Worm (Caenorhabditis elegans) whole organism, L1 larva: ENCODE data around the gene faxc-2.

Experiments used
- aha-1 ChIP-seq: fragments of 150-350 bp; optimal IDR thresholded peaks from 2 replicates; lab custom pipeline; 2014; ENCODE audit warnings: missing biosample characterization, missing genetic modification characterization
- alr-1 ChIP-seq: fragments of 200-800 bp; sonication (Bioruptor generic); optimal IDR thresholded peaks from 2 replicates; lab custom pipeline; 2018; ENCODE audit warnings: borderline replicate concordance, mild to moderate bottlenecking, missing genetic modification characterization, missing compliant biosample characterization
- blmp-1 ChIP-seq: fragments of 150-350 bp; optimal IDR thresholded peaks from 2 replicates; lab custom pipeline; 2014; ENCODE audit warnings: missing biosample characterization, missing genetic modification characterization
- ceh-8 ChIP-seq: fragments of 200-800 bp; sonication (Bioruptor generic); optimal IDR thresholded peaks from 2 replicates; lab custom pipeline; 2018; ENCODE audit warnings: mild to moderate bottlenecking, missing genetic modification characterization, moderate library complexity, missing compliant biosample characterization
- ceh-82 ChIP-seq, 3 experiments: fragments of 150-350 bp in 1 of 3; sonication (generic microtip) in 2 of 3; optimal IDR thresholded peaks; 2 replicates each; lab custom pipeline; 2014 to 2017; ENCODE audit warnings: missing biosample characterization in 3 of 3, missing genetic modification characterization in 3 of 3
- dpl-1 ChIP-seq, 3 experiments: fragments of 150-350 bp in 2 of 3; sonication (generic microtip) in 1 of 3; optimal IDR thresholded peaks; 2 replicates each; lab custom pipeline; 2014 to 2017; ENCODE audit warnings: missing biosample characterization in 3 of 3, missing genetic modification characterization in 3 of 3, missing genetic modification reagents in 3 of 3
- efl-1 ChIP-seq, 4 experiments: fragments of 150-350 bp; optimal IDR thresholded peaks in 3 of 4; peaks in 1 of 4; 1 replicate in 1 of 4; 2 replicates in 3 of 4; lab custom pipeline; 2014; ENCODE audit warnings: missing biosample characterization in 2 of 4, missing genetic modification characterization in 2 of 4, missing genetic modification reagents in 2 of 4
- elt-2 ChIP-seq: sonication (generic microtip); optimal IDR thresholded peaks from 2 replicates; lab custom pipeline; 2016; ENCODE audit warnings: missing genetic modification characterization, mild to moderate bottlenecking, inconsistent platforms, missing compliant biosample characterization, missing genetic modification reagents
- fkh-10 ChIP-seq: sonication (generic microtip); optimal IDR thresholded peaks from 2 replicates; lab custom pipeline; 2017; ENCODE audit warnings: missing biosample characterization, missing genetic modification reagents, missing genetic modification characterization
- grh-1 ChIP-seq: fragments of 200-800 bp; sonication (Bioruptor generic); IDR thresholded peaks from 2 replicates; pipeline ENCODE4 v1.3.6; 2022; ENCODE audit warnings: missing genetic modification reagents, missing genetic modification characterization, missing compliant biosample characterization
- hlh-17 ChIP-seq: fragments of 200-800 bp; sonication (Bioruptor generic); optimal IDR thresholded peaks from 2 replicates; lab custom pipeline; 2018; ENCODE audit warnings: missing genetic modification characterization, mild to moderate bottlenecking, missing compliant biosample characterization, moderate library complexity, borderline replicate concordance
- hpl-2 ChIP-seq: fragments of 150-350 bp; optimal IDR thresholded peaks from 2 replicates; lab custom pipeline; 2014; ENCODE audit warnings: missing biosample characterization, missing genetic modification reagents, missing genetic modification characterization
- irx-1 ChIP-seq: sonication (generic microtip); optimal IDR thresholded peaks from 2 replicates; lab custom pipeline; 2016; ENCODE audit warnings: missing genetic modification characterization, missing compliant biosample characterization
- isw-1 ChIP-seq: fragments of 200-800 bp; sonication (Bioruptor generic); IDR thresholded peaks from 2 replicates; pipeline ENCODE4 v1.3.6; 2022; ENCODE audit warnings: missing genetic modification characterization, missing compliant biosample characterization
- lin-15B ChIP-seq: fragments of 150-350 bp; sonication (generic microtip); optimal IDR thresholded peaks from 3 replicates; lab custom pipeline; 2014; ENCODE audit warnings: missing biosample characterization, missing genetic modification characterization
- lin-35 ChIP-seq, 2 experiments: fragments of 150-350 bp; optimal IDR thresholded peaks; 2 replicates each; lab custom pipeline; 2014; ENCODE audit warnings: missing biosample characterization in 2 of 2, missing genetic modification characterization in 2 of 2, missing genetic modification reagents in 2 of 2
- lir-3 ChIP-seq: sonication (generic microtip); optimal IDR thresholded peaks from 2 replicates; lab custom pipeline; 2016; ENCODE audit warnings: mild to moderate bottlenecking, missing genetic modification characterization, moderate library complexity, missing compliant biosample characterization; ENCODE audit not compliant: poor library complexity
- mab-9 ChIP-seq: fragments of 200-800 bp; sonication (Bioruptor generic); IDR thresholded peaks from 2 replicates; pipeline ENCODE4 v1.3.6; 2022; ENCODE audit warnings: missing genetic modification reagents, missing genetic modification characterization, missing compliant biosample characterization
- mep-1 ChIP-seq: fragments of 150-350 bp; optimal IDR thresholded peaks from 2 replicates; lab custom pipeline; 2014; ENCODE audit warnings: missing biosample characterization, missing genetic modification characterization
- nhr-28 ChIP-seq: fragments of 150-350 bp; optimal IDR thresholded peaks from 2 replicates; lab custom pipeline; 2014; ENCODE audit warnings: missing biosample characterization, missing genetic modification characterization
- nhr-47 ChIP-seq: sonication (generic microtip); optimal IDR thresholded peaks from 2 replicates; lab custom pipeline; 2016; ENCODE audit warnings: mild to moderate bottlenecking, missing genetic modification characterization, moderate library complexity, missing compliant biosample characterization
- nhr-84 ChIP-seq: sonication (generic microtip); optimal IDR thresholded peaks from 2 replicates; lab custom pipeline; 2017; ENCODE audit warnings: missing biosample characterization, missing genetic modification characterization
- nhr-85 ChIP-seq: sonication (generic microtip); peaks from one replicate; lab custom pipeline; 2016; ENCODE audit warnings: missing genetic modification characterization, inconsistent platforms, missing compliant biosample characterization
- pax-3 ChIP-seq: fragments of 200-800 bp; sonication (Bioruptor generic); optimal IDR thresholded peaks from 2 replicates; lab custom pipeline; 2018; ENCODE audit warnings: mild to moderate bottlenecking, missing genetic modification characterization, moderate library complexity, missing compliant biosample characterization
- rnt-1 ChIP-seq: sonication (generic microtip); optimal IDR thresholded peaks from 2 replicates; lab custom pipeline; 2016; ENCODE audit warnings: mild to moderate bottlenecking, missing genetic modification characterization, moderate library complexity, missing compliant biosample characterization
- snu-23 ChIP-seq: sonication (generic microtip); optimal IDR thresholded peaks from 2 replicates; lab custom pipeline; 2016; ENCODE audit warnings: missing genetic modification characterization, missing compliant biosample characterization
- tbx-2 ChIP-seq: sonication (generic microtip); optimal IDR thresholded peaks from 2 replicates; lab custom pipeline; 2016; ENCODE audit warnings: missing genetic modification characterization, missing compliant biosample characterization
- unc-30 ChIP-seq: sonication (generic microtip); optimal IDR thresholded peaks from 2 replicates; lab custom pipeline; 2017; ENCODE audit warnings: missing biosample characterization, missing genetic modification characterization
- unc-86 ChIP-seq: sonication (generic microtip); optimal IDR thresholded peaks from 2 replicates; lab custom pipeline; 2016; ENCODE audit warnings: missing genetic modification characterization, missing compliant biosample characterization
- ztf-11 ChIP-seq, 2 experiments: sonication (generic microtip); optimal IDR thresholded peaks; 2 replicates each; lab custom pipeline; 2016 to 2017; ENCODE audit warnings: missing genetic modification characterization in 2 of 2, missing biosample characterization in 1 of 2, missing compliant biosample characterization in 1 of 2

faxc-2 gene

DNA sequence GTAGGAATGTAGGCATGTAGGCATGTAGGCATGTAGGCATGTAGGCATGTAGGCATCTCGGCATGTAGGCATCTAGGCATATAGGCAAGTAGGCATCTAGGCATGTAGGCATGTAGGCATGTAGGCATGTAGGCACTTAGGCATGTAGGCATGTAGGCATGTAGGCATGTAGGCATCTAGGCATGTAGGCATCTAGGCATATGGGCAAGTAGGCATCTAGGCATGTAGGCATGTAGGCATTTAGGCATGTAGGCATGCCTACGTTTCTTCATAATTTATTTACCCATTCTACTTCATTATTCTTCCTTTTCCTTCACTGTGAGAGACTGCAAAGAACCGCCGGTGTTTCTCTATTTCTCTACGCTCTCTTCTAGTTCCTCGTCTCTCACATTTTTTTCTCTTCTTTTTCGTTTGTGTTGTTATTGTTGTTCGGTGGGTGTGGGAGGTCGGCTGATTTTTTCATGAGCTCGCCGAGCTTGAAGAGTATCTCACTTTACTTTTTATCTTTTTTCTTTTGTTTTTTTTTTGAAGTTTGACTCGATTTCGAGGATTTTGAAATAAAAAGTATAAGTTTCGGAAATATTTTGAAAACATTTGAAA is 4.7 kb upstream of the faxc-2 start (continued):
- TF ChIP-seq unc-86 (tag; lab: Kevin White, UChicago) = peak; percentile 19
- TF ChIP-seq dpl-1 (GFP tag; optimal IDR thresholded peaks at IDR 0.05; lab: Kevin White, UChicago) = peak in 1 of 3 experiments; percentile 4

DNA sequence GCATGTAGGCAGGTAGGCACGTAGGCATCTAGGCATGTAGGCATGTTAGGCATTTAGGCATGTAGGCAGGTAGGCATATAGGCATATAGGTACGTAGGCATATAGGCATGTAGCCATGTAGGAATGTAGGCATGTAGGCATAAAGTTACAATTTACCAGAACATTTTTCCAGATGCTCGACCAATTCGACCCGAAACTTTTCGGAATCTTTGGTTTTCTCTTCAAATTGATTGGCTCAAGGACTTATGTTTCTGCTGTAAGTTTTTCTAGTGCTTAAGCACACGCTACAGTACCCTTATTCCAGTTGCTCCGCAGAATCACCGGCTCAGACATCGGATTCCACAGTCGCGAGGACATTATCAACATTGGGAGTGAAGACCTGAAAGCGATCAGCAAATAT is 1.1 kb downstream of the faxc-2 start:
- TF ChIP-seq blmp-1 (tag; lab: Kevin White, UChicago) (no peak), hpl-2 (GFP tag; lab: Kevin White, UChicago) (no peak), alr-1 (no peak), isw-1 (GFP tag; lab: Robert Waterston, UW) (no peak), elt-2 (no peak), pax-3 (tag; lab: Kevin White, UChicago) (no peak)

DNA sequence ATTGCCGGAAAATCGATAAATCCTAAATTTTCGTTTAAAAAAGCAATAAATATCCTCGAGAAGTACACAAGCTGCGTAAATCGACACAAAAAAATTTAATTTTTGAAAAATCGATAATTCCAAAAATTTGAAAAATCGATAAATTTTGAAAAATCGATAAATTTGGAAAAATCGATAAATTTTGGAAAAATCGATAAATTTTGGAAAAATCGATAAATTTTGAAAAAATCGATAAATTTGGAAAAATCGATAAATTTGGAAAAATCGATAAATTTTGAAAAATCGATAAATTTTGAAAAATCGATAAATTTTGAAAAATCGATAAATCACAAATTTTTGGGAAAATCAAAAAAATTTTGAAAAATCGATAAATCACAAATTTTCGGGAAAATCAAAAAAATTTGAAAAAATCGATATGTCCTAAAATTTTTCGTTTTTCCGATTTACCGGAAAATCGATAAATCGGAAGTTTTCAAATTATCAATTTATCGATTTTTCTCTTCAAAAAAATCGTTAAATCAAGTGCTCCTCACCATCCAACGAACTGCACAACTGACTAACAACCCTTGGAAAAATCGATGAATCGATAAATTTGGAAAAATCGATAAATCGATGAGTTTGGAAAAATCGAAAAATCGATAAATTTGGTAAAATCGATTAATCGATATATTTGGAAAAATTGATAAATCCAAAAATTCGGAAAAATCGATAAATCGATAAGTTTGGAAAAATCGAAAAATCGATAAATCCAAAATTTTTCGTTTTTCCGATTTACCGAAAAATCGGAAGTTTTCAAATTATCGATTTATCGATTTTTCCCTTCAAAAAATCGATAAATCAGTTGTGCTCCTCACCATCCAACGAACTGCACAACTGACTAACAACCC is 6.8 kb downstream of the faxc-2 start:
- TF ChIP-seq snu-23 (GFP tag; lab: Kevin White, UChicago) (no peak), lir-3 (no peak), tbx-2 (tag; lab: Kevin White, UChicago) (no peak), lin-15B (tag; lab: Kevin White, UChicago) (no peak)

DNA sequence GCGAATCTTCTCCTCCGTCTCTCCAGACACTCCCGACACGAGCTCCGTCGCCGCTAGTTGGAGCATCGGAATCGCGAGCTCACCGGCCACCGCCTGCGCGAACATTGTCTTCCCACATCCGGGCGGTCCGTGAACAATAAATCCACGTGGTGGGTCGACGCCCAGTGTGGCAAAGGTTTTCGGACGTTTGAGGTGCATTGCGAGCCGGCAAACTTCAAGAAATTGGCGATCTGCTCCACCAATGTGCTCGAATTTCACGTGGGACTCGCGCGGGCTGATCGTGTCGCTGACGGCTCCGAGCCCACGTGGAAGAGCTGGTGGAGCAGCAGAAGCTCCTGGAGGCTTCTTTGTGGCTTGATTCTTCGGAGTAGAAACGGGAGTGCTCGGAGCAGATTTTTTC is 7.5 kb downstream of the faxc-2 start:
- no peak for TF ChIP-seq mep-1
- TF ChIP-seq ztf-11 (tag; optimal IDR thresholded peaks at IDR 0.05; lab: Kevin White, UChicago) = no peak
- no peak for TF ChIP-seq fkh-10 (GFP tag; lab: Kevin White, UChicago)
- no peak for TF ChIP-seq alr-1
- no peak for TF ChIP-seq aha-1
- no peak for TF ChIP-seq grh-1
- TF ChIP-seq hlh-17 = no peak
- no peak for TF ChIP-seq lin-35 (GFP tag; optimal IDR thresholded peaks at IDR 0.05; lab: Kevin White, UChicago)
- TF ChIP-seq unc-30 (tag; lab: Kevin White, UChicago) = no peak

DNA sequence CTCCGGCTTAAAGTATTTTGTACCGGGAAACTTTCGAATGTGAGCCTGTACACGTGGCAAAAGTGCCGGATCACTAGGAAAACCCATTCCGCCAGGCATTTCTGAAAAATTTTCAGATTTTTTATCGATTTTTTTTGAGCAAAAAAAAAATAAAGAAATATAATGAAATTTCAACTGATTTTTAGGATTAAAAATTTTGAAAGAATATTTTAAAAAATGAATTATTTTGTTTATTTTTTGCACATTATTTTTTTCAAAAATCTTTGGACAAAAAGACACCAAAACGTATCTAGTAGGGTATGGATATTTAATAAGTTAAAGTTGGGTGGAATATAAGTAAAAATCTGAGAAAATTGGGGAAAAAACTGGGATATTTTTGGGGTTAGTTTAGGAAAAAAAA is 11.7 kb downstream of the faxc-2 start, which contains the start of gene mac-1:
mac-1 (minus strand) TSS at position 101 of the 400 bp plus-strand sequence.
- TF ChIP-seq nhr-85 (tag; lab: Kevin White, UChicago) (peak; percentile 22), efl-1 (optimal IDR thresholded peaks at IDR 0.05; lab: Kevin White, UChicago) (no peak), efl-1 (GFP tag; optimal IDR thresholded peaks at IDR 0.05 in 1 of 2; lab: Kevin White, UChicago) (no peak)
- TF ChIP-seq, all 84 proteins: peak for 1

DNA sequence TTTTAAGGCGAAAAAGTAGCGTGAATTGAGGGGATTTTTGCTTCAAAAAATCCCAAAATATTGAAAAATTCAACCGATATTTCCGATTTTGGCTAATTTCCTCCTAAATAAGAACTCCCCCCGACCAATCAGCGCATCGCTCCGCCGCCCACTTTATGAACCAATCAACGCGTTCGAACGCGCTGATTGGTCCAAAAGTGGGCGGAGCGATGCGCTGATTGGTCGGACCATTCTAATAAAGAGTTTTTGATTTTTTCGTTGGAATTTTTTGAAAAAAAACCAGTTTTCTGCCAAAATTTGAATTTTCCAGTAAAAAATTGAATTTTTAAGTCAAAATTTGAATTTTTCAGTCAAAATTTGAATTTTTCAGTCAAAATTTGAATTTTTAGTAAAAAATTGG is 12.1 kb downstream of the faxc-2 start:
- TF ChIP-seq irx-1 = no peak
- no peak for TF ChIP-seq mab-9 (GFP tag; lab: Robert Waterston, UW)
- TF ChIP-seq unc-86 (tag; lab: Kevin White, UChicago) = no peak
- no peak for TF ChIP-seq rnt-1 (tag; lab: Kevin White, UChicago)
- no peak for TF ChIP-seq ceh-82 (tag; optimal IDR thresholded peaks at IDR 0.05; lab: Kevin White, UChicago)
- TF ChIP-seq nhr-28 (tag; lab: Kevin White, UChicago) = no peak
- TF ChIP-seq grh-1 = 0 out of 2 replicates have a peak, but pooled peaks have one; percentile 6

DNA sequence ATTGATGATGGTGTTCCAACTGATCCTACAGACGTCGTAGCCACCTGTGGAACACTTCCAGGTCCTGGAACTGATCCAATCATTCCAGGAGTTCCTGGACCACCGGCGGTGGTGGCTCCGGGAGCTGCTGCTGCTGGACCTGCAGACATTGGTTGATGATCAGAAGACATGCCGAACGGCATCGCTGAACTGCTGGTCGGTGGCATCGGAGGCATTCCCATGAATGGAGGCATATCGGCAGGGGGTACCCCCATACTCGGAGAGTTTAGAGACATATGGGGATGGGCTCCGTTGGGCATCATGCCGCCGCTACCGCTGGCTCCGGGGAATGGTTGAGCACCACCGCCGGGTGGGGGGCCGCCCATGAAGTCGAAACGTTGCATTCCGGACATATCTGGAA is 16.2 kb downstream of the faxc-2 start:
- no peak for TF ChIP-seq alr-1
- no peak for TF ChIP-seq nhr-84 (tag; lab: Kevin White, UChicago)
- peak; percentile 28 for TF ChIP-seq ceh-8 (GFP tag; lab: Kevin White, UChicago)
- no peak for TF ChIP-seq nhr-47 (tag; lab: Kevin White, UChicago)
- no peak for TF ChIP-seq nhr-85 (tag; lab: Kevin White, UChicago)
